Worm (Caenorhabditis elegans) whole organism, young adult: ENCODE measurements around the gene C18E9.8.

ENCODE experiments used
- C06A6.2 ChIP-seq: fragments of 200-800 bp; sonication (Bioruptor generic); conservative IDR thresholded peaks from 2 replicates; pipeline ENCODE4 v1.3.6; 2022; ENCODE audit warnings: missing genetic modification characterization, missing compliant biosample characterization
- C17E4.6 ChIP-seq: fragments of 200-800 bp; sonication (Bioruptor generic); IDR thresholded peaks from 2 replicates; pipeline ENCODE4 v1.3.6; 2022; ENCODE audit warnings: missing genetic modification reagents, missing genetic modification characterization, missing compliant biosample characterization
- F22D6.2 ChIP-seq: sonication (generic microtip); optimal IDR thresholded peaks from 2 replicates; lab custom pipeline; 2016; ENCODE audit warnings: mild to moderate bottlenecking, missing genetic modification characterization, missing compliant biosample characterization
- F37B4.10 ChIP-seq: fragments of 200-800 bp; sonication (Bioruptor generic); IDR thresholded peaks from 2 replicates; pipeline ENCODE4 v1.3.6; 2022; ENCODE audit warnings: missing genetic modification characterization, missing compliant biosample characterization
- F39B2.1 ChIP-seq: fragments of 200-800 bp; sonication (Bioruptor generic); IDR thresholded peaks from 2 replicates; pipeline ENCODE4 v1.3.6; 2022; ENCODE audit warnings: missing genetic modification reagents, missing genetic modification characterization, missing compliant biosample characterization
- F57C9.4 ChIP-seq: sonication (generic microtip); optimal IDR thresholded peaks from 2 replicates; lab custom pipeline; 2017; ENCODE audit warnings: mild to moderate bottlenecking, missing genetic modification characterization, missing compliant biosample characterization
- K12H6.12 ChIP-seq: fragments of 200-800 bp; sonication (Bioruptor generic); optimal IDR thresholded peaks from 2 replicates; lab custom pipeline; 2018; ENCODE audit warnings: mild to moderate bottlenecking, missing genetic modification characterization, missing compliant biosample characterization
- T26A5.8 ChIP-seq: sonication (generic microtip); optimal IDR thresholded peaks from 2 replicates; lab custom pipeline; 2016; ENCODE audit warnings: missing genetic modification characterization, missing compliant biosample characterization
- Y79H2A.3 ChIP-seq: fragments of 200-800 bp; sonication (Bioruptor generic); conservative IDR thresholded peaks from 2 replicates; pipeline ENCODE4 v1.3.6; 2022; ENCODE audit warnings: missing genetic modification reagents, missing genetic modification characterization, missing compliant biosample characterization
- akir-1 ChIP-seq: fragments of 200-800 bp; sonication (Bioruptor generic); optimal IDR thresholded peaks from 2 replicates; lab custom pipeline; 2018; ENCODE audit warnings: mild to moderate bottlenecking, missing genetic modification characterization, moderate library complexity, missing compliant biosample characterization
- aptf-3 ChIP-seq: fragments of 200-800 bp; sonication (Bioruptor generic); IDR thresholded peaks from 2 replicates; pipeline ENCODE4 v1.3.6; 2022; ENCODE audit warnings: missing genetic modification characterization, missing compliant biosample characterization
- athp-1 ChIP-seq: sonication (generic microtip); optimal IDR thresholded peaks from 2 replicates; lab custom pipeline; 2017; ENCODE audit warnings: mild to moderate bottlenecking, missing genetic modification characterization, missing compliant biosample characterization
- attf-5 ChIP-seq: fragments of 200-800 bp; sonication (Bioruptor generic); optimal IDR thresholded peaks from 2 replicates; lab custom pipeline; 2018; ENCODE audit warnings: mild to moderate bottlenecking, missing genetic modification characterization, missing compliant biosample characterization
- bed-1 ChIP-seq: fragments of 200-800 bp; sonication (Bioruptor generic); IDR thresholded peaks from 2 replicates; pipeline ENCODE4 v1.3.6; 2022; ENCODE audit warnings: missing genetic modification reagents, missing genetic modification characterization, missing compliant biosample characterization
- cebp-1 ChIP-seq, 2 experiments: fragments of 200-800 bp in 1 of 2; sonication (Bioruptor generic) in 1 of 2; sonication (generic microtip) in 1 of 2; IDR thresholded peaks in 1 of 2; optimal IDR thresholded peaks in 1 of 2; 2 replicates each; pipeline versions ENCODE4 v1.3.6 to Lab custom; 2017 to 2022; ENCODE audit warnings: missing compliant biosample characterization in 2 of 2, missing genetic modification characterization in 2 of 2, mild to moderate bottlenecking in 1 of 2, missing genetic modification reagents in 1 of 2, moderate library complexity in 1 of 2
- ceh-40 ChIP-seq: fragments of 200-800 bp; sonication (Bioruptor generic); IDR thresholded peaks from 2 replicates; pipeline ENCODE4 v1.3.6; 2022; ENCODE audit warnings: missing genetic modification characterization, missing compliant biosample characterization
- dox-1 ChIP-seq: fragments of 200-800 bp; sonication (Bioruptor generic); IDR thresholded peaks from 2 replicates; pipeline ENCODE4 v1.3.6; 2022; ENCODE audit warnings: missing genetic modification reagents, missing genetic modification characterization, missing compliant biosample characterization
- efl-1 ChIP-seq: fragments of 150-350 bp; optimal IDR thresholded peaks from 2 replicates; lab custom pipeline; 2014; ENCODE audit warnings: missing biosample characterization, missing genetic modification reagents, missing genetic modification characterization
- egrh-3 ChIP-seq: fragments of 200-800 bp; sonication (Bioruptor generic); IDR thresholded peaks from 2 replicates; pipeline ENCODE4 v1.3.6; 2022; ENCODE audit warnings: missing genetic modification reagents, missing genetic modification characterization, missing compliant biosample characterization
- ets-4 ChIP-seq: fragments of 200-800 bp; sonication (Bioruptor generic); optimal IDR thresholded peaks from 2 replicates; lab custom pipeline; 2018; ENCODE audit warnings: mild to moderate bottlenecking, missing genetic modification characterization, missing compliant biosample characterization
- hlh-12 ChIP-seq: sonication (generic microtip); optimal IDR thresholded peaks from 2 replicates; lab custom pipeline; 2016; ENCODE audit warnings: missing genetic modification characterization, missing compliant biosample characterization
- let-607 ChIP-seq, 2 experiments: fragments of 200-800 bp in 1 of 2; sonication (Bioruptor generic) in 1 of 2; sonication (generic microtip) in 1 of 2; optimal IDR thresholded peaks; 2 replicates each; lab custom pipeline; 2016 to 2018; ENCODE audit warnings: mild to moderate bottlenecking in 2 of 2, missing compliant biosample characterization in 2 of 2, missing genetic modification characterization in 2 of 2, moderate library complexity in 2 of 2, missing genotype in 1 of 2
- lir-1 ChIP-seq: fragments of 200-800 bp; sonication (Bioruptor generic); conservative IDR thresholded peaks from 2 replicates; pipeline ENCODE4 v1.3.6; 2022; ENCODE audit warnings: missing genetic modification reagents, missing genetic modification characterization, missing compliant biosample characterization
- lsl-1 ChIP-seq: fragments of 200-800 bp; sonication (Bioruptor generic); optimal IDR thresholded peaks from 2 replicates; lab custom pipeline; 2018; ENCODE audit warnings: mild to moderate bottlenecking, missing genetic modification characterization, moderate library complexity, missing compliant biosample characterization
- lsy-27 ChIP-seq: sonication (generic microtip); optimal IDR thresholded peaks from 2 replicates; lab custom pipeline; 2017; ENCODE audit warnings: missing genetic modification characterization, mild to moderate bottlenecking, missing compliant biosample characterization, antibody characterized with exemption, missing genotype, borderline replicate concordance; ENCODE audit not compliant: insufficient read depth
- madf-3 ChIP-seq: fragments of 200-800 bp; sonication (Bioruptor generic); IDR thresholded peaks from 2 replicates; pipeline ENCODE4 v1.3.6; 2022; ENCODE audit warnings: missing genetic modification reagents, missing genetic modification characterization, missing compliant biosample characterization
- mcd-1 ChIP-seq: fragments of 200-800 bp; sonication (Bioruptor generic); IDR thresholded peaks from 2 replicates; pipeline ENCODE4 v1.3.6; 2022; ENCODE audit warnings: missing genetic modification reagents, missing genetic modification characterization, missing compliant biosample characterization
- nhr-179 ChIP-seq: sonication (generic microtip); optimal IDR thresholded peaks from 2 replicates; lab custom pipeline; 2016; ENCODE audit warnings: mild to moderate bottlenecking, missing genetic modification characterization, missing compliant biosample characterization
- nhr-80 ChIP-seq: sonication (generic microtip); optimal IDR thresholded peaks from 2 replicates; lab custom pipeline; 2016; ENCODE audit warnings: missing genetic modification characterization, missing compliant biosample characterization
- nhr-90 ChIP-seq: sonication (generic microtip); optimal IDR thresholded peaks from 2 replicates; lab custom pipeline; 2016; ENCODE audit warnings: missing genotype, mild to moderate bottlenecking, missing genetic modification characterization, missing compliant biosample characterization
- rpc-1 ChIP-seq, 2 experiments: fragments of 150-350 bp in 1 of 2; sonication (generic microtip) in 1 of 2; optimal IDR thresholded peaks; 2 replicates each; lab custom pipeline; 2014 to 2018; ENCODE audit warnings: missing biosample characterization in 1 of 2, missing genetic modification characterization in 1 of 2, missing genetic modification reagents in 1 of 2, missing genotype in 1 of 2
- snpc-1.3 ChIP-seq: sonication (generic microtip); optimal IDR thresholded peaks from 2 replicates; lab custom pipeline; 2017; ENCODE audit warnings: missing genetic modification characterization, mild to moderate bottlenecking, missing compliant biosample characterization, antibody characterized with exemption, moderate library complexity, missing genotype, missing genetic modification reagents; ENCODE audit not compliant: insufficient read depth
- somi-1 ChIP-seq: fragments of 200-800 bp; sonication (Bioruptor generic); optimal IDR thresholded peaks from 2 replicates; lab custom pipeline; 2018; ENCODE audit warnings: mild to moderate bottlenecking, missing genetic modification characterization, missing compliant biosample characterization
- sptf-2 ChIP-seq: fragments of 200-800 bp; sonication (Bioruptor generic); optimal IDR thresholded peaks from 2 replicates; lab custom pipeline; 2018; ENCODE audit warnings: mild to moderate bottlenecking, missing genetic modification characterization, missing compliant biosample characterization
- tlf-1 ChIP-seq: fragments of 200-800 bp; sonication (Bioruptor generic); optimal IDR thresholded peaks from 2 replicates; lab custom pipeline; 2018; ENCODE audit warnings: mild to moderate bottlenecking, missing genetic modification characterization, missing compliant biosample characterization
- xnd-1 ChIP-seq: sonication (generic microtip); optimal IDR thresholded peaks from 2 replicates; lab custom pipeline; 2016; ENCODE audit warnings: missing genotype, missing genetic modification reagents, missing genetic modification characterization, missing compliant biosample characterization
- zfh-2 ChIP-seq: fragments of 200-800 bp; sonication (Bioruptor generic); conservative IDR thresholded peaks from 2 replicates; pipeline ENCODE4 v1.3.6; 2022; ENCODE audit warnings: missing genetic modification reagents, missing genetic modification characterization, missing compliant biosample characterization
- ztf-22 ChIP-seq: fragments of 200-800 bp; sonication (Bioruptor generic); optimal IDR thresholded peaks from 2 replicates; lab custom pipeline; 2018; ENCODE audit warnings: mild to moderate bottlenecking, missing genetic modification characterization, moderate library complexity, missing compliant biosample characterization
- ztf-28 ChIP-seq: fragments of 200-800 bp; sonication (Bioruptor generic); IDR thresholded peaks from 2 replicates; pipeline ENCODE4 v1.3.6; 2022; ENCODE audit warnings: missing genetic modification reagents, missing genetic modification characterization, missing compliant biosample characterization
- ztf-3 ChIP-seq: fragments of 200-800 bp; sonication (Bioruptor generic); optimal IDR thresholded peaks from 2 replicates; lab custom pipeline; 2018; ENCODE audit warnings: mild to moderate bottlenecking, missing genetic modification characterization, missing compliant biosample characterization

C18E9.8 gene

ce11 chrII:8969251-8970183, 18.3 kb downstream of the C18E9.8 start, which contains the start of the genes szy-20 and C18E9.5 (continued):
- TF ChIP-seq T26A5.8 (tag; lab: Kevin White, UChicago) (no peak), F39B2.1 (GFP tag; lab: Robert Waterston, UW) (no peak), ztf-3 (GFP tag; lab: Kevin White, UChicago) (no peak), hlh-12 (tag; lab: Kevin White, UChicago) (no peak), let-607 (tag; optimal IDR thresholded peaks at IDR 0.05; lab: Kevin White, UChicago) (peak in 1 of 2 experiments; percentile 23), attf-5 (GFP tag; lab: Kevin White, UChicago) (peak; percentile 67), aptf-3 (no peak), efl-1 (GFP tag; lab: Kevin White, UChicago) (peak; percentile 62), nhr-90 (tag; lab: Kevin White, UChicago) (no peak), bed-1 (GFP tag; lab: Robert Waterston, UW) (no peak), xnd-1 (peak; percentile 84), lsy-27 (tag; lab: Kevin White, UChicago) (no peak), F57C9.4 (tag; lab: Kevin White, UChicago) (no peak), sptf-2 (GFP tag; lab: Kevin White, UChicago) (no peak), nhr-179 (tag; lab: Kevin White, UChicago) (no peak), somi-1 (GFP tag; lab: Kevin White, UChicago) (no peak), C06A6.2 (GFP tag; lab: Robert Waterston, UW) (no peak), C17E4.6 (GFP tag; lab: Robert Waterston, UW) (no peak), snpc-1.3 (peak; percentile 61), rpc-1 (optimal IDR thresholded peaks at IDR 0.05; lab: Kevin White, UChicago) (no peak), rpc-1 (tag; optimal IDR thresholded peaks at IDR 0.05; lab: Kevin White, UChicago) (no peak), ztf-28 (peak; percentile 33; the same call in 1 of the 2 replicates), madf-3 (GFP tag; lab: Robert Waterston, UW) (0 out of 2 replicates have a peak, but pooled peaks have one; percentile 56), tlf-1 (no peak), ets-4 (no peak), nhr-80 (peak; percentile 72), ceh-40 (GFP tag; lab: Robert Waterston, UW) (no peak), akir-1 (GFP tag; lab: Kevin White, UChicago) (no peak), F37B4.10 (GFP tag; lab: Robert Waterston, UW) (no peak), athp-1 (tag; lab: Kevin White, UChicago) (peak; percentile 41), lsl-1 (GFP tag; lab: Kevin White, UChicago) (peak; percentile 96), F22D6.2 (tag; lab: Kevin White, UChicago) (no peak), egrh-3 (GFP tag; lab: Robert Waterston, UW) (no peak), Y79H2A.3 (GFP tag; lab: Robert Waterston, UW) (no peak), lir-1 (GFP tag; lab: Robert Waterston, UW) (no peak; the same call in 1 of the 2 replicates)

DNA sequence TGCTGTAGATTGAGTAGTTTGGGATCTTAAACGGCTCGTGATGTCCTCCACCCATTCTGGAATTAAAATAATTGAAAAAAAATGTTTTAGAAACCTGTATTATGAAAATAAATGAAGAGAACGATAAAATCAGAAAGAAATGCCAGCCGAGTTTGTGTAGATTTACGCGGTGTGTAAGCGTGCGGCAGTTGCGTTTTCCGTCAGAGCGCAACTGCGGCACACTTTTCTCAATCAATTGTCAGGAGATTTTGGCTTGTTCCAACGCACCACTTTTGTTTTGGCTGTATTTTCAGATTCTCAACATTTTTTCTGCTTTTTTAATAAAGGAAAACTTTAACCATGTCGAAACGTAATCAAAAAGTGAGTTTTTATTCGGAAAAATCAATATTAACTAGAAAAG, 23.0 kb downstream of the C18E9.8 start, which contains the start of the genes ndub-3 and C18E9.2:
Gene ndub-3, minus strand, starts transcription at position 56 of the 400 bp plus-strand sequence.
Gene C18E9.2, plus strand, starts transcription at position 172 of the 400 bp plus-strand sequence.
- TF ChIP-seq cebp-1 (GFP tag; IDR thresholded peaks at IDR 0.05; lab: Robert Waterston, UW) (no peak), cebp-1 (tag; optimal IDR thresholded peaks at IDR 0.05; lab: Kevin White, UChicago) (peak; percentile 37), nhr-80 (peak; percentile 29), ztf-22 (GFP tag; lab: Kevin White, UChicago) (no peak), mcd-1 (no peak), dox-1 (peak; percentile 52; the same call in 1 of the 2 replicates), attf-5 (GFP tag; lab: Kevin White, UChicago) (peak; percentile 58), zfh-2 (GFP tag; lab: Robert Waterston, UW) (no peak), K12H6.12 (tag; lab: Kevin White, UChicago) (no peak), let-607 (tag; optimal IDR thresholded peaks at IDR 0.05; lab: Kevin White, UChicago) (peak; percentile 86 to 93)
- TF ChIP-seq, all 124 proteins: peak for 5
